Worm (Caenorhabditis elegans) whole organism, L4/young adult: ENCODE measurements around the gene glb-31.

ENCODE experiments used
- dao-5 ChIP-seq: sonication (generic microtip); optimal IDR thresholded peaks from 2 replicates; lab custom pipeline; 2016; ENCODE audit warnings: missing genotype, missing genetic modification characterization, moderate library complexity, missing compliant biosample characterization
- him-1 ChIP-seq: sonication (generic microtip); optimal IDR thresholded peaks from 2 replicates; lab custom pipeline; 2016; ENCODE audit warnings: missing genotype, missing genetic modification reagents, missing genetic modification characterization, missing compliant biosample characterization

ce11 chrII:1340049-1340448, 38.6 kb upstream of the glb-31 start:
- TF ChIP-seq dao-5 (tag; lab: Kevin White, UChicago) = no peak
- no peak for TF ChIP-seq him-1 (tag; lab: Kevin White, UChicago)
